Fruit fly (Drosophila melanogaster) whole organism, embryonic: ENCODE measurements around the gene Ddc.

Source experiments
- BtbVII ChIP-seq: fragments of 200-800 bp; sonication (Bioruptor generic); optimal IDR thresholded peaks from 3 replicates; lab custom pipeline; 2017; ENCODE audit warnings: missing biosample characterization, mild to moderate bottlenecking, missing genetic modification characterization
- CG10274 ChIP-seq: fragments of 200-800 bp; sonication (Bioruptor generic); optimal IDR thresholded peaks from 3 replicates; lab custom pipeline; 2017; ENCODE audit warnings: missing biosample characterization, mild to moderate bottlenecking, missing genetic modification characterization
- CG11085 ChIP-seq: fragments of 200-800 bp; sonication (Bioruptor generic); IDR thresholded peaks from 2 replicates; pipeline ENCODE4 v1.3.6; 2022; ENCODE audit warnings: missing biosample characterization, missing genetic modification characterization
- CG12104 ChIP-seq: fragments of 200-800 bp; sonication (Bioruptor generic); optimal IDR thresholded peaks from 3 replicates; lab custom pipeline; 2016; ENCODE audit warnings: missing biosample characterization, missing genetic modification characterization
- CG12155 ChIP-seq: fragments of 200-800 bp; sonication (Bioruptor generic); optimal IDR thresholded peaks from 3 replicates; lab custom pipeline; 2016; ENCODE audit warnings: missing biosample characterization, missing genetic modification characterization
- CG13296 ChIP-seq: fragments of 200-800 bp; sonication (Bioruptor generic); optimal IDR thresholded peaks from 3 replicates; lab custom pipeline; 2018; ENCODE audit warnings: missing biosample characterization, mild to moderate bottlenecking, missing genetic modification characterization
- CG14014 ChIP-seq: fragments of 200-800 bp; sonication (Bioruptor generic); IDR thresholded peaks from 2 replicates; pipeline ENCODE4 v1.3.6; 2022; ENCODE audit warnings: missing biosample characterization, missing genetic modification characterization
- CG15269 ChIP-seq: fragments of 200-800 bp; sonication (Bioruptor generic); optimal IDR thresholded peaks from 2 replicates; lab custom pipeline; 2018; ENCODE audit warnings: missing biosample characterization, mild to moderate bottlenecking, missing genetic modification characterization, moderate library complexity
- CG16779 ChIP-seq: fragments of 200-800 bp; sonication (Bioruptor generic); IDR thresholded peaks from 2 replicates; pipeline ENCODE4 v1.3.6; 2022; ENCODE audit warnings: missing biosample characterization, missing genetic modification characterization
- CG17361 ChIP-seq: fragments of 200-800 bp; sonication (Bioruptor generic); IDR thresholded peaks from 3 replicates; pipeline ENCODE4 v1.3.6; 2022; ENCODE audit warnings: missing biosample characterization, missing genetic modification characterization
- CG18011 ChIP-seq: fragments of 200-800 bp; sonication (Bioruptor generic); optimal IDR thresholded peaks from 2 replicates; lab custom pipeline; 2017; ENCODE audit warnings: missing biosample characterization, missing genetic modification characterization, mild to moderate bottlenecking, moderate library complexity, missing genotype
- CG30431 ChIP-seq: fragments of 200-800 bp; sonication (Bioruptor generic); optimal IDR thresholded peaks from 2 replicates; lab custom pipeline; 2017; ENCODE audit warnings: missing biosample characterization, missing genetic modification characterization
- CG7745 ChIP-seq: fragments of 200-800 bp; sonication (Bioruptor generic); optimal IDR thresholded peaks from 2 replicates; lab custom pipeline; 2018; ENCODE audit warnings: missing biosample characterization, mild to moderate bottlenecking, missing genetic modification characterization, moderate library complexity
- CG7839 ChIP-seq: fragments of 200-800 bp; sonication (Bioruptor generic); optimal IDR thresholded peaks from 3 replicates; lab custom pipeline; 2018; ENCODE audit warnings: missing biosample characterization, mild to moderate bottlenecking, missing genetic modification characterization, moderate library complexity
- Dad ChIP-seq: fragments of 200-800 bp; sonication (Bioruptor generic); optimal IDR thresholded peaks from 3 replicates; lab custom pipeline; 2016; ENCODE audit warnings: missing biosample characterization, missing genetic modification characterization
- Dek ChIP-seq: fragments of 200-800 bp; sonication (Bioruptor generic); optimal IDR thresholded peaks from 3 replicates; lab custom pipeline; 2019; ENCODE audit warnings: missing biosample characterization, mild to moderate bottlenecking, missing genetic modification characterization, moderate library complexity
- Dip3 ChIP-seq: fragments of 200-800 bp; sonication (Bioruptor generic); optimal IDR thresholded peaks from 3 replicates; lab custom pipeline; 2016; ENCODE audit warnings: missing biosample characterization, missing genetic modification characterization
- HHEX ChIP-seq: fragments of 200-800 bp; sonication (Bioruptor generic); optimal IDR thresholded peaks from 3 replicates; lab custom pipeline; 2017; ENCODE audit warnings: missing biosample characterization, mild to moderate bottlenecking, missing genetic modification characterization, missing genetic modification reagents
- HLH3B ChIP-seq: fragments of 200-800 bp; sonication (Bioruptor generic); IDR thresholded peaks from 2 replicates; pipeline ENCODE4 v1.3.6; 2022; ENCODE audit warnings: missing biosample characterization, missing genetic modification characterization
- Hand ChIP-seq: fragments of 200-800 bp; sonication (Bioruptor generic); optimal IDR thresholded peaks from 2 replicates; lab custom pipeline; 2017; ENCODE audit warnings: mild to moderate bottlenecking, missing biosample characterization, missing genetic modification reagents, missing genetic modification characterization
- Hey ChIP-seq: fragments of 200-800 bp; sonication (Bioruptor generic); optimal IDR thresholded peaks from 3 replicates; lab custom pipeline; 2018; ENCODE audit warnings: missing biosample characterization, mild to moderate bottlenecking, missing genetic modification characterization
- HmgZ ChIP-seq: fragments of 200-800 bp; sonication (Bioruptor generic); optimal IDR thresholded peaks from 2 replicates; lab custom pipeline; 2018; ENCODE audit warnings: missing biosample characterization, mild to moderate bottlenecking, missing genetic modification characterization
- Hmr ChIP-seq: fragments of 200-800 bp; sonication (Bioruptor generic); optimal IDR thresholded peaks from 3 replicates; lab custom pipeline; 2017; ENCODE audit warnings: mild to moderate bottlenecking, missing biosample characterization, missing genetic modification reagents, missing genetic modification characterization
- Hr51 ChIP-seq, 2 experiments: fragments of 200-800 bp; sonication (Bioruptor generic); optimal IDR thresholded peaks; 2 replicates in 1 of 2; 3 replicates in 1 of 2; lab custom pipeline; 2016 to 2018; ENCODE audit warnings: missing biosample characterization in 2 of 2, missing genetic modification characterization in 2 of 2, mild to moderate bottlenecking in 1 of 2, moderate library complexity in 1 of 2
- Hsf ChIP-seq: fragments of 200-800 bp; sonication (Bioruptor generic); optimal IDR thresholded peaks from 3 replicates; lab custom pipeline; 2016; ENCODE audit warnings: missing biosample characterization, missing genetic modification characterization
- Lpt ChIP-seq: fragments of >200 bp; optimal IDR thresholded peaks from 2 replicates; lab custom pipeline; 2018; ENCODE audit warnings: missing biosample characterization, missing genetic modification characterization
- Med ChIP-seq: fragments of 200-800 bp; sonication (Bioruptor generic); peaks from one replicate; lab custom pipeline; 2016; ENCODE audit warnings: missing biosample characterization, missing genetic modification characterization, mild to moderate bottlenecking, inconsistent platforms, moderate library complexity
- Poxn ChIP-seq: fragments of 200-800 bp; sonication (Bioruptor generic); IDR thresholded peaks from 2 replicates; pipeline ENCODE4 v1.3.6; 2022; ENCODE audit warnings: missing biosample characterization, missing genetic modification characterization
- Rx ChIP-seq: fragments of 200-800 bp; sonication (Bioruptor generic); IDR thresholded peaks from 2 replicates; pipeline ENCODE4 v1.3.6; 2022; ENCODE audit warnings: missing biosample characterization, missing genetic modification characterization
- Six4 ChIP-seq: fragments of 200-800 bp; sonication (Bioruptor generic); optimal IDR thresholded peaks from 2 replicates; lab custom pipeline; 2016; ENCODE audit warnings: missing biosample characterization, missing genetic modification characterization
- Sox102F ChIP-seq: fragments of 200-800 bp; sonication (Bioruptor generic); optimal IDR thresholded peaks from 2 replicates; lab custom pipeline; 2018; ENCODE audit warnings: missing biosample characterization, mild to moderate bottlenecking, missing genetic modification characterization, moderate library complexity
- YL-1 ChIP-seq: fragments of 200-800 bp; sonication (Bioruptor generic); optimal IDR thresholded peaks from 3 replicates; lab custom pipeline; 2017; ENCODE audit warnings: missing biosample characterization, mild to moderate bottlenecking, missing genetic modification characterization
- ac ChIP-seq: fragments of 200-800 bp; sonication (Bioruptor generic); optimal IDR thresholded peaks from 3 replicates; lab custom pipeline; 2017; ENCODE audit warnings: missing biosample characterization, mild to moderate bottlenecking, missing genetic modification characterization
- al ChIP-seq: fragments of 200-800 bp; sonication (Bioruptor generic); IDR thresholded peaks from 2 replicates; pipeline ENCODE4 v1.3.6; 2022; ENCODE audit warnings: missing biosample characterization, missing genetic modification characterization
- bsh ChIP-seq, 2 experiments: fragments of 200-800 bp; sonication (Bioruptor generic); optimal IDR thresholded peaks; 2 replicates each; lab custom pipeline; 2017 to 2018; ENCODE audit warnings: mild to moderate bottlenecking in 2 of 2, missing biosample characterization in 2 of 2, missing genetic modification characterization in 2 of 2, moderate library complexity in 1 of 2
- chif ChIP-seq, 2 experiments: fragments of 200-800 bp; sonication (Bioruptor generic); optimal IDR thresholded peaks; 3 replicates each; lab custom pipeline; 2016; ENCODE audit warnings: missing biosample characterization in 2 of 2, missing genetic modification characterization in 2 of 2
- fd64A ChIP-seq: fragments of 200-800 bp; sonication (Bioruptor generic); optimal IDR thresholded peaks from 3 replicates; lab custom pipeline; 2018; ENCODE audit warnings: missing biosample characterization, mild to moderate bottlenecking, missing genetic modification characterization
- kni ChIP-seq: fragments of 200-800 bp; sonication (Bioruptor generic); optimal IDR thresholded peaks from 3 replicates; lab custom pipeline; 2017; ENCODE audit warnings: mild to moderate bottlenecking, missing biosample characterization, missing genetic modification reagents, missing genetic modification characterization
- lbe ChIP-seq: fragments of 200-800 bp; sonication (Bioruptor generic); optimal IDR thresholded peaks from 2 replicates; lab custom pipeline; 2016; ENCODE audit warnings: missing biosample characterization, mild to moderate bottlenecking, missing genetic modification characterization
- lmd ChIP-seq: fragments of 200-800 bp; sonication (Bioruptor generic); IDR thresholded peaks from 2 replicates; pipeline ENCODE4 v1.3.6; 2022; ENCODE audit warnings: missing biosample characterization, missing genetic modification characterization
- lola ChIP-seq, 3 experiments: fragments of >200 bp in 2 of 3; fragments of 200-800 bp in 1 of 3; sonication (Bioruptor generic) in 1 of 3; optimal IDR thresholded peaks; 2 replicates each; lab custom pipeline; 2017 to 2019; ENCODE audit warnings: missing biosample characterization in 3 of 3, missing genetic modification characterization in 3 of 3, mild to moderate bottlenecking in 1 of 3, moderate library complexity in 1 of 3
- pfk ChIP-seq: fragments of 200-800 bp; sonication (Bioruptor generic); optimal IDR thresholded peaks from 2 replicates; lab custom pipeline; 2018; ENCODE audit warnings: missing biosample characterization, mild to moderate bottlenecking, missing genetic modification characterization, moderate library complexity
- phol ChIP-seq: fragments of 200-800 bp; sonication (Bioruptor generic); optimal IDR thresholded peaks from 3 replicates; lab custom pipeline; 2018; ENCODE audit warnings: missing biosample characterization, mild to moderate bottlenecking, missing genetic modification characterization, moderate library complexity
- sd ChIP-seq: fragments of 200-800 bp; sonication (Bioruptor generic); optimal IDR thresholded peaks from 3 replicates; lab custom pipeline; 2018; ENCODE audit warnings: missing biosample characterization, mild to moderate bottlenecking, missing genetic modification characterization, moderate library complexity
- so ChIP-seq: fragments of 200-800 bp; sonication (Bioruptor generic); IDR thresholded peaks from 3 replicates; pipeline ENCODE4 v1.3.6; 2022; ENCODE audit warnings: missing biosample characterization, missing genetic modification characterization
- tin ChIP-seq: fragments of 200-800 bp; sonication (Bioruptor generic); optimal IDR thresholded peaks from 3 replicates; lab custom pipeline; 2016; ENCODE audit warnings: missing biosample characterization, missing genetic modification characterization
- trem ChIP-seq: fragments of 200-800 bp; optimal IDR thresholded peaks from 3 replicates; lab custom pipeline; 2019; ENCODE audit warnings: missing biosample characterization, mild to moderate bottlenecking, missing genetic modification characterization, moderate library complexity
- twi ChIP-seq: fragments of 200-800 bp; optimal IDR thresholded peaks from 2 replicates; lab custom pipeline; 2019; ENCODE audit warnings: missing biosample characterization, mild to moderate bottlenecking, missing genetic modification characterization, moderate library complexity
- unc-4 ChIP-seq: fragments of 200-800 bp; sonication (Bioruptor generic); IDR thresholded peaks from 2 replicates; pipeline ENCODE4 v1.3.6; 2022; ENCODE audit warnings: missing biosample characterization, missing genetic modification characterization; ENCODE audit not compliant: partially characterized antibody
- zen ChIP-seq: fragments of 200-800 bp; sonication (Bioruptor generic); optimal IDR thresholded peaks from 3 replicates; lab custom pipeline; 2018; ENCODE audit warnings: missing biosample characterization, mild to moderate bottlenecking, missing genetic modification characterization, moderate library complexity

Gene Ddc

DNA sequence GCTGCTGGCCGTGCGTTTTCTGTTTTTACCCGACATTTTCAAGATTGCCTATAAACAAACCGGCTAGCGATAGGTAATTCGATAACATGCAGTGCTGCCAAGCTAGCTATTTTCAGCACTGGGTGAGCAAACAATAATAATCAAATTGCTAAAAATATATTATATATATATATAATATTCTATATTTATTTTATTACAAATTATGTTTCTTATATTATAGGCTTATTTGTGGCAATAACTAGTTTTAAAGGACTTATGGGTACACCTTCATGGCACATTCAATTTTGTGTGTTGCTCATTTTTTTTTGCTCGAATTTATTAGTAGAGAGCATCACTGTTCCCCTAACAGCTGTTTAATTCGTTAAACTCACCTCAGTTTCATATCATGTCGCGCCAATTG, 6.8 kb upstream of the Ddc start (continued):
- TF ChIP-seq trem (tag; lab: Kevin White, UChicago) (peak; percentile 40), Dip3 (GFP tag; lab: Kevin White, UChicago) (no peak), unc-4 (GFP tag; lab: Robert Waterston, UW) (no peak; the same call in 1 of the 2 replicates), CG12104 (peak; percentile 23), CG7839 (tag; lab: Kevin White, UChicago) (peak; percentile 72), YL-1 (peak; percentile 73), CG12155 (peak; percentile 45), so (GFP tag; lab: Robert Waterston, UW) (no peak), Dek (tag; lab: Kevin White, UChicago) (peak; percentile 73), phol (peak; percentile 75), HLH3B (GFP tag; lab: Robert Waterston, UW) (no peak), Hand (peak; percentile 23), Hmr (no peak), tin (GFP tag; lab: Kevin White, UChicago) (peak; percentile 21), Hey (tag; lab: Kevin White, UChicago) (no peak), Hsf (no peak), CG13296 (GFP tag; lab: Kevin White, UChicago) (peak; percentile 78), Hr51 (GFP tag; optimal IDR thresholded peaks at IDR 0.05; lab: Kevin White, UChicago) (no peak), bsh (GFP tag; optimal IDR thresholded peaks at IDR 0.05; lab: Kevin White, UChicago) (peak in 1 of 2 experiments; percentile 65), Dad (GFP tag; lab: Kevin White, UChicago) (no peak), Poxn (GFP tag; lab: Robert Waterston, UW) (no peak), fd64A (GFP tag; lab: Kevin White, UChicago) (no peak), kni (GFP tag; lab: Kevin White, UChicago) (no peak), CG11085 (no peak), al (GFP tag; lab: Robert Waterston, UW) (peak; percentile 60), lmd (GFP tag; lab: Robert Waterston, UW) (peak; percentile 58), CG7745 (tag; lab: Kevin White, UChicago) (no peak), HmgZ (peak; percentile 80), Lpt (no peak), Six4 (GFP tag; lab: Kevin White, UChicago) (peak; percentile 10), HHEX (peak; percentile 42), twi (peak; percentile 56), lbe (GFP tag; lab: Kevin White, UChicago) (peak; percentile 43), CG10274 (no peak), Rx (GFP tag; lab: Robert Waterston, UW) (no peak), CG17361 (GFP tag; lab: Robert Waterston, UW) (peak; percentile 74), CG18011 (GFP tag; lab: Kevin White, UChicago) (peak; percentile 11), pfk (GFP tag; lab: Kevin White, UChicago) (no peak), Med (GFP tag; lab: Kevin White, UChicago) (peak; percentile 34), sd (tag; lab: Kevin White, UChicago) (no peak), CG14014 (GFP tag; lab: Robert Waterston, UW) (0 out of 2 replicates have a peak, but pooled peaks have one; percentile 34), Sox102F (GFP tag; lab: Kevin White, UChicago) (no peak), lola (GFP tag; optimal IDR thresholded peaks at IDR 0.05; lab: Kevin White, UChicago) (peak in 1 of 3 experiments; percentile 71), CG15269 (tag; lab: Kevin White, UChicago) (peak; percentile 78), CG30431 (GFP tag; lab: Kevin White, UChicago) (peak; percentile 7), zen (tag; lab: Kevin White, UChicago) (peak; percentile 45), BtbVII (GFP tag; lab: Kevin White, UChicago) (peak; percentile 40), chif (GFP tag; optimal IDR thresholded peaks at IDR 0.05; lab: Kevin White, UChicago) (peak in 1 of 2 experiments; percentile 2), ac (GFP tag; lab: Kevin White, UChicago) (peak; percentile 1), CG16779 (GFP tag; lab: Robert Waterston, UW) (no peak)
